Worm (Caenorhabditis elegans) whole organism, young adult: ENCODE measurements around the gene tat-3.

ENCODE experiments used
- B0019.2 ChIP-seq: fragments of 200-800 bp; sonication (Bioruptor generic); conservative IDR thresholded peaks from 2 replicates; pipeline ENCODE4 v1.3.6; 2022; ENCODE audit warnings: missing genetic modification reagents, missing genetic modification characterization, missing compliant biosample characterization
- C17E4.6 ChIP-seq: fragments of 200-800 bp; sonication (Bioruptor generic); IDR thresholded peaks from 2 replicates; pipeline ENCODE4 v1.3.6; 2022; ENCODE audit warnings: missing genetic modification reagents, missing genetic modification characterization, missing compliant biosample characterization
- F22D6.2 ChIP-seq: sonication (generic microtip); optimal IDR thresholded peaks from 2 replicates; lab custom pipeline; 2016; ENCODE audit warnings: mild to moderate bottlenecking, missing genetic modification characterization, missing compliant biosample characterization
- F23B12.7 ChIP-seq: sonication (generic microtip); optimal IDR thresholded peaks from 2 replicates; lab custom pipeline; 2017; ENCODE audit warnings: missing genetic modification characterization, mild to moderate bottlenecking, missing compliant biosample characterization, antibody characterized with exemption, moderate library complexity; ENCODE audit not compliant: insufficient read depth
- F39B2.1 ChIP-seq: fragments of 200-800 bp; sonication (Bioruptor generic); IDR thresholded peaks from 2 replicates; pipeline ENCODE4 v1.3.6; 2022; ENCODE audit warnings: missing genetic modification reagents, missing genetic modification characterization, missing compliant biosample characterization
- F52B5.7 ChIP-seq: sonication (generic microtip); optimal IDR thresholded peaks from 2 replicates; lab custom pipeline; 2016; ENCODE audit warnings: mild to moderate bottlenecking, missing genetic modification characterization, missing compliant biosample characterization
- K11D2.4 ChIP-seq: fragments of 200-800 bp; sonication (Bioruptor generic); IDR thresholded peaks from 2 replicates; pipeline ENCODE4 v1.3.6; 2022; ENCODE audit warnings: missing genetic modification reagents, missing genetic modification characterization, missing compliant biosample characterization
- T07F8.4 ChIP-seq: sonication (generic microtip); optimal IDR thresholded peaks from 2 replicates; lab custom pipeline; 2016; ENCODE audit warnings: mild to moderate bottlenecking, missing genetic modification characterization, moderate library complexity, missing compliant biosample characterization
- T26A5.8 ChIP-seq: sonication (generic microtip); optimal IDR thresholded peaks from 2 replicates; lab custom pipeline; 2016; ENCODE audit warnings: missing genetic modification characterization, missing compliant biosample characterization
- Y53G8AR.9 ChIP-seq: fragments of 200-800 bp; sonication (Bioruptor generic); conservative IDR thresholded peaks from 2 replicates; pipeline ENCODE4 v1.3.6; 2022; ENCODE audit warnings: missing genetic modification reagents, missing genetic modification characterization, missing compliant biosample characterization
- ZK185.1 ChIP-seq: sonication (generic microtip); optimal IDR thresholded peaks from 2 replicates; lab custom pipeline; 2016; ENCODE audit warnings: mild to moderate bottlenecking, missing genetic modification characterization, missing compliant biosample characterization; ENCODE audit not compliant: poor library complexity, severe bottlenecking
- akir-1 ChIP-seq: fragments of 200-800 bp; sonication (Bioruptor generic); optimal IDR thresholded peaks from 2 replicates; lab custom pipeline; 2018; ENCODE audit warnings: mild to moderate bottlenecking, missing genetic modification characterization, moderate library complexity, missing compliant biosample characterization
- ama-1 ChIP-seq, 3 experiments: fragments of 150-350 bp in 1 of 3; sonication (generic microtip) in 2 of 3; optimal IDR thresholded peaks; 2 replicates each; lab custom pipeline; 2014 to 2018; ENCODE audit warnings: missing biosample characterization in 2 of 3, missing genetic modification characterization in 2 of 3, missing genetic modification reagents in 2 of 3
- atf-7 ChIP-seq: sonication (generic microtip); optimal IDR thresholded peaks from 2 replicates; lab custom pipeline; 2017; ENCODE audit warnings: mild to moderate bottlenecking, missing genetic modification characterization, missing compliant biosample characterization
- bed-1 ChIP-seq: fragments of 200-800 bp; sonication (Bioruptor generic); IDR thresholded peaks from 2 replicates; pipeline ENCODE4 v1.3.6; 2022; ENCODE audit warnings: missing genetic modification reagents, missing genetic modification characterization, missing compliant biosample characterization
- ccch-3 ChIP-seq: fragments of 200-800 bp; sonication (Bioruptor generic); optimal IDR thresholded peaks from 2 replicates; lab custom pipeline; 2018; ENCODE audit warnings: mild to moderate bottlenecking, missing genetic modification characterization, missing compliant biosample characterization
- ceh-40 ChIP-seq: fragments of 200-800 bp; sonication (Bioruptor generic); IDR thresholded peaks from 2 replicates; pipeline ENCODE4 v1.3.6; 2022; ENCODE audit warnings: missing genetic modification characterization, missing compliant biosample characterization
- dpff-1 ChIP-seq: sonication (generic microtip); optimal IDR thresholded peaks from 2 replicates; lab custom pipeline; 2017; ENCODE audit warnings: mild to moderate bottlenecking, missing genetic modification characterization, missing compliant biosample characterization
- efl-1 ChIP-seq: fragments of 150-350 bp; optimal IDR thresholded peaks from 2 replicates; lab custom pipeline; 2014; ENCODE audit warnings: missing biosample characterization, missing genetic modification reagents, missing genetic modification characterization
- egl-18 ChIP-seq: fragments of 200-800 bp; sonication (Bioruptor generic); IDR thresholded peaks from 2 replicates; pipeline ENCODE4 v1.3.6; 2022; ENCODE audit warnings: missing genetic modification reagents, missing genetic modification characterization, missing compliant biosample characterization
- egl-44 ChIP-seq: fragments of 200-800 bp; sonication (Bioruptor generic); IDR thresholded peaks from 2 replicates; pipeline ENCODE4 v1.3.6; 2022; ENCODE audit warnings: missing genetic modification reagents, missing genetic modification characterization, missing compliant biosample characterization
- ekl-4 ChIP-seq: fragments of 200-800 bp; sonication (Bioruptor generic); IDR thresholded peaks from 2 replicates; pipeline ENCODE4 v1.3.6; 2022; ENCODE audit warnings: missing genetic modification reagents, missing genetic modification characterization, missing compliant biosample characterization
- hlh-12 ChIP-seq: sonication (generic microtip); optimal IDR thresholded peaks from 2 replicates; lab custom pipeline; 2016; ENCODE audit warnings: missing genetic modification characterization, missing compliant biosample characterization
- hlh-26 ChIP-seq: fragments of 200-800 bp; sonication (Bioruptor generic); conservative IDR thresholded peaks from 2 replicates; pipeline ENCODE4 v1.3.6; 2022; ENCODE audit warnings: missing genetic modification reagents, missing genetic modification characterization, missing compliant biosample characterization
- hmg-20 ChIP-seq: fragments of 200-800 bp; sonication (Bioruptor generic); IDR thresholded peaks from 2 replicates; pipeline ENCODE4 v1.3.6; 2022; ENCODE audit warnings: missing genetic modification reagents, missing genetic modification characterization, missing compliant biosample characterization
- hrde-1 ChIP-seq: sonication (generic microtip); optimal IDR thresholded peaks from 2 replicates; lab custom pipeline; 2016; ENCODE audit warnings: missing genetic modification characterization, mild to moderate bottlenecking, missing compliant biosample characterization, moderate library complexity, missing genotype, missing genetic modification reagents, borderline replicate concordance
- hsf-1 ChIP-seq: fragments of 200-800 bp; sonication (Bioruptor generic); IDR thresholded peaks from 2 replicates; pipeline ENCODE4 v1.3.6; 2022; ENCODE audit warnings: missing genetic modification reagents, missing genetic modification characterization, missing compliant biosample characterization
- lag-1 ChIP-seq: fragments of 200-800 bp; sonication (Bioruptor generic); IDR thresholded peaks from 2 replicates; pipeline ENCODE4 v1.3.6; 2022; ENCODE audit warnings: missing genetic modification reagents, missing genetic modification characterization, missing compliant biosample characterization
- let-526 ChIP-seq: fragments of 200-800 bp; sonication (Bioruptor generic); IDR thresholded peaks from 2 replicates; pipeline ENCODE4 v1.3.6; 2022; ENCODE audit warnings: missing genetic modification reagents, missing genetic modification characterization, missing compliant biosample characterization
- lin-40 ChIP-seq: sonication (generic microtip); optimal IDR thresholded peaks from 2 replicates; lab custom pipeline; 2016; ENCODE audit warnings: missing genetic modification characterization, mild to moderate bottlenecking, missing compliant biosample characterization, missing genotype, missing genetic modification reagents
- lir-1 ChIP-seq: fragments of 200-800 bp; sonication (Bioruptor generic); conservative IDR thresholded peaks from 2 replicates; pipeline ENCODE4 v1.3.6; 2022; ENCODE audit warnings: missing genetic modification reagents, missing genetic modification characterization, missing compliant biosample characterization
- madf-10 ChIP-seq: sonication (generic microtip); optimal IDR thresholded peaks from 2 replicates; lab custom pipeline; 2016; ENCODE audit warnings: mild to moderate bottlenecking, missing genetic modification characterization, missing compliant biosample characterization
- madf-6 ChIP-seq: fragments of 200-800 bp; sonication (Bioruptor generic); IDR thresholded peaks from 2 replicates; pipeline ENCODE4 v1.3.6; 2022; ENCODE audit warnings: missing genetic modification reagents, missing genetic modification characterization, missing compliant biosample characterization
- mes-4 ChIP-seq: sonication (generic microtip); optimal IDR thresholded peaks from 2 replicates; lab custom pipeline; 2016; ENCODE audit warnings: missing genotype, missing genetic modification characterization, missing compliant biosample characterization
- nfya-2 ChIP-seq: fragments of 200-800 bp; sonication (Bioruptor generic); IDR thresholded peaks from 2 replicates; pipeline ENCODE4 v1.3.6; 2022; ENCODE audit warnings: missing genetic modification reagents, missing genetic modification characterization, missing compliant biosample characterization
- nfyb-1 ChIP-seq: fragments of 200-800 bp; sonication (Bioruptor generic); IDR thresholded peaks from 2 replicates; pipeline ENCODE4 v1.3.6; 2022; ENCODE audit warnings: missing genetic modification reagents, missing genetic modification characterization, missing compliant biosample characterization
- nhr-80 ChIP-seq: sonication (generic microtip); optimal IDR thresholded peaks from 2 replicates; lab custom pipeline; 2016; ENCODE audit warnings: missing genetic modification characterization, missing compliant biosample characterization
- pbrm-1 ChIP-seq: fragments of 200-800 bp; sonication (Bioruptor generic); IDR thresholded peaks from 2 replicates; pipeline ENCODE4 v1.3.6; 2022; ENCODE audit warnings: missing genetic modification reagents, missing genetic modification characterization, missing compliant biosample characterization
- pha-4 ChIP-seq: fragments of 150-350 bp; sonication (generic microtip); optimal IDR thresholded peaks from 2 replicates; lab custom pipeline; 2014; ENCODE audit warnings: missing biosample characterization, missing genetic modification reagents, missing genetic modification characterization
- rcor-1 ChIP-seq: fragments of 200-800 bp; sonication (Bioruptor generic); IDR thresholded peaks from 2 replicates; pipeline ENCODE4 v1.3.6; 2022; ENCODE audit warnings: missing genetic modification reagents, missing genetic modification characterization, missing compliant biosample characterization
- somi-1 ChIP-seq: fragments of 200-800 bp; sonication (Bioruptor generic); optimal IDR thresholded peaks from 2 replicates; lab custom pipeline; 2018; ENCODE audit warnings: mild to moderate bottlenecking, missing genetic modification characterization, missing compliant biosample characterization
- tbx-9 ChIP-seq: sonication (generic microtip); optimal IDR thresholded peaks from 2 replicates; lab custom pipeline; 2016; ENCODE audit warnings: borderline replicate concordance, missing genetic modification characterization, inconsistent platforms, missing compliant biosample characterization
- tlf-1 ChIP-seq: fragments of 200-800 bp; sonication (Bioruptor generic); optimal IDR thresholded peaks from 2 replicates; lab custom pipeline; 2018; ENCODE audit warnings: mild to moderate bottlenecking, missing genetic modification characterization, missing compliant biosample characterization
- unc-130 ChIP-seq: sonication (generic microtip); optimal IDR thresholded peaks from 2 replicates; lab custom pipeline; 2016; ENCODE audit warnings: missing genetic modification reagents, missing genetic modification characterization, missing compliant biosample characterization
- xnd-1 ChIP-seq: sonication (generic microtip); optimal IDR thresholded peaks from 2 replicates; lab custom pipeline; 2016; ENCODE audit warnings: missing genotype, missing genetic modification reagents, missing genetic modification characterization, missing compliant biosample characterization
- zfh-2 ChIP-seq: fragments of 200-800 bp; sonication (Bioruptor generic); conservative IDR thresholded peaks from 2 replicates; pipeline ENCODE4 v1.3.6; 2022; ENCODE audit warnings: missing genetic modification reagents, missing genetic modification characterization, missing compliant biosample characterization
- zim-3 ChIP-seq: sonication (generic microtip); optimal IDR thresholded peaks from 2 replicates; lab custom pipeline; 2017; ENCODE audit warnings: mild to moderate bottlenecking, missing genetic modification characterization, moderate library complexity, missing compliant biosample characterization
- ztf-18 ChIP-seq: sonication (generic microtip); optimal IDR thresholded peaks from 2 replicates; lab custom pipeline; 2016; ENCODE audit warnings: missing genotype, mild to moderate bottlenecking, missing genetic modification characterization, missing compliant biosample characterization
- ztf-22 ChIP-seq: fragments of 200-800 bp; sonication (Bioruptor generic); optimal IDR thresholded peaks from 2 replicates; lab custom pipeline; 2018; ENCODE audit warnings: mild to moderate bottlenecking, missing genetic modification characterization, moderate library complexity, missing compliant biosample characterization

tat-3 gene

DNA sequence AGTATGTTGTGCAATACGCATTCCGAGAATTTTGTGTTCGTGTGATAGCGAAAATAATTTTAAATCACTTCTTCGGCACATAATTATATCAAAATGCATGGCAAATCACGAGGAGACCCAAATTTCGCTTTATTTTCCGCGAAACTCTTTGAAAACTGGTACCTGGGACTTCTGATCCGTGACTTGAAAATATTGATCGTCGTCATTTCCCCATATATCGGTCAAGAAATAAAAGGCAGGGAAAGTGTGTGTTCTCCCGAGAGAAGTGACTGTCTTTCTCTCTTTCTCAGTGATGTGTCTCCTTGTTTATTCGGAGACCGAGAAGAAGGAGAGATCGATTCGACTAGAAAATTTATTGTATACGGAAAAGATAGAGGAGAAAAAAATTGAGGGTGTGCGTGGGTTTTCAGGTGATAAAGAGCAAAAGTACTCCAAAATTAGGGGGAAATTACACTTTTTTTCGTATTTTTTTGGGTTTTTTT lies 19.3 kb downstream of the tat-3 start, which contains the start of gene W09D10.5 (continued):
- peak; percentile 63 for TF ChIP-seq pha-4 (tag; lab: Kevin White, UChicago)
- no peak for TF ChIP-seq mes-4 (tag; lab: Kevin White, UChicago)
- TF ChIP-seq dpff-1: no peak
- TF ChIP-seq rcor-1 (GFP tag; lab: Robert Waterston, UW): no peak
- no peak for TF ChIP-seq somi-1
- TF ChIP-seq hlh-26 (GFP tag; lab: Robert Waterston, UW): no peak
- TF ChIP-seq lin-40 (tag; lab: Kevin White, UChicago): peak; percentile 60
- TF ChIP-seq bed-1: no peak
- no peak for TF ChIP-seq B0019.2
- no peak for TF ChIP-seq ztf-22 (GFP tag; lab: Kevin White, UChicago)
- TF ChIP-seq efl-1: no peak
- TF ChIP-seq madf-6 (GFP tag; lab: Robert Waterston, UW): peak; percentile 30; the same call in 1 of the 2 replicates
- no peak for TF ChIP-seq ceh-40 (GFP tag; lab: Robert Waterston, UW)
- TF ChIP-seq T07F8.4 (tag; lab: Kevin White, UChicago): no peak
- no peak for TF ChIP-seq egl-44
- peak; percentile 56; the same call in 1 of the 2 replicates for TF ChIP-seq hsf-1 (GFP tag; lab: Robert Waterston, UW)
- TF ChIP-seq zim-3 (tag; lab: Kevin White, UChicago): peak; percentile 78
- no peak for TF ChIP-seq ccch-3 (GFP tag; lab: Kevin White, UChicago)
- peak; percentile 27 for TF ChIP-seq ZK185.1 (tag; lab: Kevin White, UChicago)
- TF ChIP-seq F52B5.7: peak; percentile 57
- peak; percentile 38 for TF ChIP-seq atf-7 (tag; lab: Kevin White, UChicago)
- 0 out of 2 replicates have a peak, but pooled peaks have one; percentile 12 for TF ChIP-seq C17E4.6 (GFP tag; lab: Robert Waterston, UW)
- TF ChIP-seq hmg-20 (GFP tag; lab: Robert Waterston, UW): no peak
- TF ChIP-seq T26A5.8: no peak
- TF ChIP-seq K11D2.4 (GFP tag; lab: Robert Waterston, UW): peak; percentile 39; the same call in 1 of the 2 replicates
- no peak for TF ChIP-seq hrde-1 (tag; lab: Kevin White, UChicago)
- no peak for TF ChIP-seq xnd-1 (tag; lab: Kevin White, UChicago)
- no peak for TF ChIP-seq F39B2.1 (GFP tag; lab: Robert Waterston, UW)
- peak; percentile 16 for TF ChIP-seq ztf-18 (tag; lab: Kevin White, UChicago)
- no peak for TF ChIP-seq let-526
- TF ChIP-seq tlf-1 (GFP tag; lab: Kevin White, UChicago): no peak
- TF ChIP-seq nfya-2 (GFP tag; lab: Robert Waterston, UW): no peak
- TF ChIP-seq F22D6.2 (tag; lab: Kevin White, UChicago): peak; percentile 2
- no peak for TF ChIP-seq tbx-9 (tag; lab: Kevin White, UChicago)
- TF ChIP-seq hlh-12 (tag; lab: Kevin White, UChicago): no peak
- peak; percentile 18 for TF ChIP-seq madf-10 (tag; lab: Kevin White, UChicago)
- no peak for TF ChIP-seq pbrm-1 (GFP tag; lab: Robert Waterston, UW)
- TF ChIP-seq akir-1 (GFP tag; lab: Kevin White, UChicago): no peak
- no peak for TF ChIP-seq lag-1
- TF ChIP-seq F23B12.7: no peak
- TF ChIP-seq Y53G8AR.9: peak; percentile 42; the same call in 1 of the 2 replicates
- TF ChIP-seq unc-130: no peak
- TF ChIP-seq ama-1 (optimal IDR thresholded peaks at IDR 0.05; lab: Kevin White, UChicago): peak; percentile 82
- TF ChIP-seq ama-1 (GFP tag; optimal IDR thresholded peaks at IDR 0.05; lab: Kevin White, UChicago): no peak
- TF ChIP-seq nfyb-1 (GFP tag; lab: Robert Waterston, UW): peak; percentile 68; the same call in 1 of the 2 replicates
- no peak for TF ChIP-seq zfh-2
- TF ChIP-seq egl-18 (GFP tag; lab: Robert Waterston, UW): no peak
- TF ChIP-seq ekl-4: peak; percentile 57; the same call in 1 of the 2 replicates
- no peak for TF ChIP-seq lir-1
- peak; percentile 64 for TF ChIP-seq nhr-80 (tag; lab: Kevin White, UChicago)
